Worm (Caenorhabditis elegans) whole organism, L4/young adult: ENCODE data around the gene flor-1.

Experiments used
- W03F9.2 ChIP-seq: fragments of 150-350 bp; optimal IDR thresholded peaks from 2 replicates; lab custom pipeline; 2014; ENCODE audit warnings: missing biosample characterization, missing genetic modification characterization
- him-1 ChIP-seq: sonication (generic microtip); optimal IDR thresholded peaks from 2 replicates; lab custom pipeline; 2016; ENCODE audit warnings: missing genotype, missing genetic modification reagents, missing genetic modification characterization, missing compliant biosample characterization

- peak; percentile 3 for TF ChIP-seq him-1 (tag; lab: Kevin White, UChicago)
- TF ChIP-seq W03F9.2 (tag; lab: Kevin White, UChicago), result no peak
These were observed 44.5 kb downstream of the flor-1 start for ce11 chrV:15074907-15075306.
